Worm (Caenorhabditis elegans): ENCODE measurements around the gene ndub-3.

The ndub-3 gene

DNA sequence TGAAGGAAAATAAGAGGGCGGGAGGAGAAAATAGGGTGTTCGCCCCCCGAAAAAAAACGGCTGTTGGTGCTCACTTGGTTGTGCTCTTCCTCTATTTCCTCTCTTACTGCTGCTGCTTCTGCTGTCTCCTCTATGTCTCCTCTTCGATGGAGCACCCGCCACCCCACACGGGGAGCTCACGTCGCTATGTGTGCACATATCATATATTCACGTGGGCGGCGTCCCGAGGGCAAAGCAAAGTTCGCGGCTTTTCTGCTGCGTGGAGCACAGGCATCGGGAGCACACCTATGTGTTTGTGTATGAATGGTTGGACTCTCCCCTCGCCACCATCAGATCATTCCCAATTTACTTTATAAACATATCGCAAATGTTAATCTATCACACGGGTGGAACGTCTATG, 48.7 kb upstream of the ndub-3 start (continued):
- TF ChIP-seq sup-37 (GFP tag; optimal IDR thresholded peaks at IDR 0.05) = no peak
- TF ChIP-seq F16B12.6 (tag; optimal IDR thresholded peaks at IDR 0.05) = no peak
- TF ChIP-seq xbp-1 (tag; optimal IDR thresholded peaks at IDR 0.05) = peak; percentile 30
- peak; percentile 2 for TF ChIP-seq egl-13 (tag; optimal IDR thresholded peaks at IDR 0.05)
- TF ChIP-seq vab-15 (tag; optimal IDR thresholded peaks at IDR 0.05) = no peak
- no peak for TF ChIP-seq ces-1 (GFP tag; optimal IDR thresholded peaks at IDR 0.05)
- no peak for TF ChIP-seq pag-3 (tag; optimal IDR thresholded peaks at IDR 0.05; ENCODE audit: borderline replicate concordance, insufficient read depth)
- TF ChIP-seq grh-1 (GFP tag; IDR thresholded peaks at IDR 0.05) = no peak
- peak; percentile 10 for TF ChIP-seq tbx-2 (tag; optimal IDR thresholded peaks at IDR 0.05)
- TF ChIP-seq hlh-4 (tag; optimal IDR thresholded peaks at IDR 0.05) = no peak
- TF ChIP-seq lin-13 (GFP tag; optimal IDR thresholded peaks at IDR 0.05) = no peak
- TF ChIP-seq ztf-11 (tag; optimal IDR thresholded peaks at IDR 0.05) = no peak
- peak in 1 of 2 experiments; percentile 0 for TF ChIP-seq lsy-2 (tag; optimal IDR thresholded peaks at IDR 0.05)

DNA sequence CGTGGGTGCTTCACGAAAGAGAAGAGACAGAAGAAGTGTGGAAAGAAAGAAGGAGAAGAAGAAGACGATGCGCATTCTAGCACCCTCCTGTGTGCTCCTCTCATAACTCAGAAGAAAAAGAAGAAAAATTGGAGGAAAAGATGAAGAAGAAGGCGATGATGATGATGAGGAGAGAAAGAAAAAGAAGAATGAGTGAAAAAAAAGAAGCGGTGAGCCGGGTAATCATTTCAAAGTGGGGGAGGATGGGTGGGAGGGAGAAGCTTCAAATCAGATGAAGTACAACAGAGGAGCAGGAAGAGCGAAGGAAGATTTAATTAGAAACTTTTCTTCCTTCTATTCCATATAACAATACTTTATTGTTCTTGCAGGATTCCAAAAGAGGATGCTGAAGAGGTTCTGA, 46.0 kb upstream of the ndub-3 start:
- TF ChIP-seq aly-2 (tag; optimal IDR thresholded peaks at IDR 0.05) (no peak), pqm-1 (tag; optimal IDR thresholded peaks at IDR 0.05) (no peak), irx-1 (tag; optimal IDR thresholded peaks at IDR 0.05) (no peak), ceh-82 (tag; optimal IDR thresholded peaks at IDR 0.05) (peak in 1 of 3 experiments; percentile 12), lin-14 (GFP tag; optimal IDR thresholded peaks at IDR 0.05) (peak; percentile 74), fkh-10 (GFP tag; optimal IDR thresholded peaks at IDR 0.05) (no peak), C04F5.9 (tag; optimal IDR thresholded peaks at IDR 0.05) (no peak), nhr-85 (tag) (no peak), ceh-63 (GFP tag; optimal IDR thresholded peaks at IDR 0.05) (no peak), tlp-1 (tag; optimal IDR thresholded peaks at IDR 0.05) (no peak), lin-39 (tag; optimal IDR thresholded peaks at IDR 0.05) (no peak), lin-15B (tag; optimal IDR thresholded peaks at IDR 0.05) (no peak), zag-1 (tag; optimal IDR thresholded peaks at IDR 0.05) (no peak)

DNA sequence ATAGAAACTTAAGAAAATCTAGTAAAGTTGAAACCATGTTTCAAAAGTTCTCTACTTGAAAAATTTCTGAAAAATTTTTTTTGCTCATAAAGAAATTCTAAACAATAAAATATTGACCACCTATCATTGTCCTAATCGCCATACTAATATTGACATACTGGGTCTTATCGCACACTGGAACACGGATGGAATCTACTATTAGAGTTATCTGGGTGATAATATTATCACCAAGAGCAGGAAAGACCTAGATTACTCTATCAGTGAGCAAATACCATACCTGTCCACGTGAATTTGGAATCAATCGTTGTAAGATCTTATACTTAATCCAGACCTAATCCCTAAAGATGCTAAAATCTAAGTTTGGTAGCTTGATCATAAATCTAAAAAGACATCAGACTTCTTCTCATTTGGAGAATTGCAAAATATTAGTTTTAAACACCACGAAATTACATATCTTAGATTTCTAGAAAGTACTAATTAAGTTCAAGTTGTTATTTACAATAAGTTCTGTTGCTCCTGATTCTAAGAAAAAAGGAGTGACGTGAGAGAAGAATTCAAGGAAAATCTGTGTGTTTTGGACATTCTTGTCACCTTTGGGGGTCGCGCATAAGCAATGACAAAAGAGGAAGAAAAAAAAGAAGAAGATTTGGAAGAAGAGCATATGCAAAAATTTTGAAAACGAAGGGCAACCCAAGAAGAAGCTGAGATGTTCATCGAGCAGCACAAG, 45.4 kb upstream of the ndub-3 start:
- TF ChIP-seq mep-1 (tag; optimal IDR thresholded peaks at IDR 0.05) (no peak), lin-13 (GFP tag; optimal IDR thresholded peaks at IDR 0.05) (no peak), tbx-2 (tag; optimal IDR thresholded peaks at IDR 0.05) (no peak), alr-1 (tag; optimal IDR thresholded peaks at IDR 0.05; ENCODE audit: borderline replicate concordance) (no peak), fkh-4 (tag; optimal IDR thresholded peaks at IDR 0.05; ENCODE audit: borderline replicate concordance) (no peak), C16A3.4 (tag; optimal IDR thresholded peaks at IDR 0.05) (no peak), xbp-1 (tag; optimal IDR thresholded peaks at IDR 0.05) (no peak), efl-1 (optimal IDR thresholded peaks at IDR 0.05) (no peak), efl-1 (GFP tag; optimal IDR thresholded peaks at IDR 0.05 in 1 of 2) (peak in 1 of 2 experiments; percentile 59), aha-1 (tag; optimal IDR thresholded peaks at IDR 0.05) (no peak), pqm-1 (tag; optimal IDR thresholded peaks at IDR 0.05) (peak; percentile 76), nhr-77 (tag; optimal IDR thresholded peaks at IDR 0.05) (no peak), nhr-71 (tag; optimal IDR thresholded peaks at IDR 0.05) (peak; percentile 84), nhr-85 (tag) (no peak), elt-2 (tag; optimal IDR thresholded peaks at IDR 0.05) (peak; percentile 88), tlp-1 (tag; optimal IDR thresholded peaks at IDR 0.05) (peak; percentile 52), unc-62 (GFP tag; optimal IDR thresholded peaks at IDR 0.05) (no peak), fos-1 (tag; optimal IDR thresholded peaks at IDR 0.05) (no peak), C04F5.9 (tag; optimal IDR thresholded peaks at IDR 0.05) (no peak), unc-30 (tag; optimal IDR thresholded peaks at IDR 0.05) (no peak), sox-4 (tag; optimal IDR thresholded peaks at IDR 0.05) (peak; percentile 35), nhr-90 (tag; optimal IDR thresholded peaks at IDR 0.05; ENCODE audit: poor library complexity) (no peak), jun-1 (tag; optimal IDR thresholded peaks at IDR 0.05) (no peak), egl-27 (tag; optimal IDR thresholded peaks at IDR 0.05) (no peak), nhr-84 (tag; optimal IDR thresholded peaks at IDR 0.05) (no peak), swsn-7 (tag; optimal IDR thresholded peaks at IDR 0.05) (no peak), aly-2 (tag; optimal IDR thresholded peaks at IDR 0.05) (no peak), unc-98 (GFP tag; IDR thresholded peaks at IDR 0.05) (no peak), nhr-47 (tag; optimal IDR thresholded peaks at IDR 0.05) (peak; percentile 57), blmp-1 (tag; optimal IDR thresholded peaks at IDR 0.05) (no peak), ama-1 (optimal IDR thresholded peaks at IDR 0.05) (no peak), unc-130 (tag; optimal IDR thresholded peaks at IDR 0.05) (no peak)

Measured in whole organism, L1 larva.